Fruit fly (Drosophila melanogaster) whole organism, embryonic: ENCODE measurements around the gene Reg-2.

Experiments used
- CG10431 ChIP-seq: fragments of 200-800 bp; sonication (Bioruptor generic); optimal IDR thresholded peaks from 3 replicates; lab custom pipeline; 2018; ENCODE audit warnings: missing biosample characterization, mild to moderate bottlenecking, missing genetic modification characterization
- CG11247 ChIP-seq: fragments of 200-800 bp; sonication (Bioruptor generic); IDR thresholded peaks from 2 replicates; pipeline ENCODE4 v1.3.6; 2022; ENCODE audit warnings: missing biosample characterization, missing genetic modification characterization
- CG14014 ChIP-seq: fragments of 200-800 bp; sonication (Bioruptor generic); IDR thresholded peaks from 2 replicates; pipeline ENCODE4 v1.3.6; 2022; ENCODE audit warnings: missing biosample characterization, missing genetic modification characterization
- CG15514 ChIP-seq: fragments of 200-800 bp; sonication (Bioruptor generic); optimal IDR thresholded peaks from 3 replicates; lab custom pipeline; 2017; ENCODE audit warnings: missing biosample characterization, missing genetic modification characterization, mild to moderate bottlenecking, moderate library complexity, missing genetic modification reagents
- CG1602 ChIP-seq: fragments of 200-800 bp; sonication (Bioruptor generic); optimal IDR thresholded peaks from 3 replicates; lab custom pipeline; 2016; ENCODE audit warnings: missing biosample characterization, missing genetic modification characterization
- CG17186 ChIP-seq: fragments of 200-800 bp; sonication (Bioruptor generic); optimal IDR thresholded peaks from 3 replicates; lab custom pipeline; 2017; ENCODE audit warnings: missing biosample characterization, missing genetic modification reagents, missing genetic modification characterization
- CG17568 ChIP-seq: fragments of 200-800 bp; sonication (Bioruptor generic); optimal IDR thresholded peaks from 2 replicates; lab custom pipeline; 2018; ENCODE audit warnings: missing biosample characterization, mild to moderate bottlenecking, missing genetic modification characterization, moderate library complexity
- CG18599 ChIP-seq: fragments of 200-800 bp; sonication (Bioruptor generic); optimal IDR thresholded peaks from 3 replicates; lab custom pipeline; 2017; ENCODE audit warnings: missing biosample characterization, missing genetic modification characterization, mild to moderate bottlenecking, moderate library complexity, missing genetic modification reagents
- CG2202 ChIP-seq: fragments of 200-800 bp; sonication (Bioruptor generic); optimal IDR thresholded peaks from 2 replicates; lab custom pipeline; 2018; ENCODE audit warnings: missing biosample characterization, mild to moderate bottlenecking, missing genetic modification characterization
- CG2875 ChIP-seq: fragments of 200-800 bp; sonication (Bioruptor generic); optimal IDR thresholded peaks from 2 replicates; lab custom pipeline; 2017; ENCODE audit warnings: missing biosample characterization, mild to moderate bottlenecking, missing genetic modification characterization, missing genetic modification reagents
- CG2889 ChIP-seq: fragments of 200-800 bp; sonication (Bioruptor generic); IDR thresholded peaks from 3 replicates; pipeline ENCODE4 v1.3.6; 2022; ENCODE audit warnings: missing biosample characterization, missing genetic modification characterization
- CG30403 ChIP-seq: fragments of 200-800 bp; sonication (Bioruptor generic); optimal IDR thresholded peaks from 3 replicates; lab custom pipeline; 2016; ENCODE audit warnings: missing biosample characterization, missing genetic modification characterization
- CG3726 ChIP-seq: fragments of 200-800 bp; sonication (Bioruptor generic); IDR thresholded peaks from 3 replicates; pipeline ENCODE4, ENCODE4 v1.3.6; 2022; ENCODE audit warnings: missing biosample characterization, missing genetic modification characterization
- CG4360 ChIP-seq: fragments of 200-800 bp; sonication (Bioruptor generic); IDR thresholded peaks from 2 replicates; pipeline ENCODE4 v1.3.6; 2022; ENCODE audit warnings: missing biosample characterization, missing genetic modification characterization
- CHES-1-like ChIP-seq: fragments of 200-800 bp; sonication (Bioruptor generic); optimal IDR thresholded peaks from 2 replicates; lab custom pipeline; 2016; ENCODE audit warnings: missing biosample characterization, missing genetic modification characterization
- D19B ChIP-seq: fragments of 200-800 bp; sonication (Bioruptor generic); optimal IDR thresholded peaks from 2 replicates; lab custom pipeline; 2017; ENCODE audit warnings: missing biosample characterization, mild to moderate bottlenecking, missing genetic modification characterization
- Doc3 ChIP-seq: fragments of 200-800 bp; sonication (Bioruptor generic); IDR thresholded peaks from 3 replicates; pipeline ENCODE4 v1.3.6; 2022; ENCODE audit warnings: missing biosample characterization, missing genetic modification characterization; ENCODE audit not compliant: partially characterized antibody
- Fer2 ChIP-seq: fragments of 200-800 bp; sonication (Bioruptor generic); optimal IDR thresholded peaks from 2 replicates; lab custom pipeline; 2018; ENCODE audit warnings: missing biosample characterization, mild to moderate bottlenecking, missing genetic modification characterization, moderate library complexity
- GATAe ChIP-seq: fragments of 200-800 bp; sonication (Bioruptor generic); conservative IDR thresholded peaks from 2 replicates; pipeline ENCODE4 v1.3.6; 2022; ENCODE audit warnings: missing biosample characterization, missing genetic modification characterization
- Gsc ChIP-seq: fragments of 200-800 bp; sonication (Bioruptor generic); IDR thresholded peaks from 2 replicates; pipeline ENCODE4 v1.3.6; 2022; ENCODE audit warnings: missing biosample characterization, missing genetic modification characterization
- Hey ChIP-seq: fragments of 200-800 bp; sonication (Bioruptor generic); optimal IDR thresholded peaks from 3 replicates; lab custom pipeline; 2018; ENCODE audit warnings: missing biosample characterization, mild to moderate bottlenecking, missing genetic modification characterization
- Lpt ChIP-seq: fragments of >200 bp; optimal IDR thresholded peaks from 2 replicates; lab custom pipeline; 2018; ENCODE audit warnings: missing biosample characterization, missing genetic modification characterization
- MTF-1 ChIP-seq: fragments of 200-800 bp; sonication (Bioruptor generic); optimal IDR thresholded peaks from 2 replicates; lab custom pipeline; 2018; ENCODE audit warnings: missing biosample characterization, mild to moderate bottlenecking, missing genetic modification characterization, borderline replicate concordance
- Meics ChIP-seq: fragments of 200-800 bp; sonication (Bioruptor generic); optimal IDR thresholded peaks from 2 replicates; lab custom pipeline; 2017; ENCODE audit warnings: missing biosample characterization, mild to moderate bottlenecking, missing genetic modification characterization
- Poxn ChIP-seq: fragments of 200-800 bp; sonication (Bioruptor generic); IDR thresholded peaks from 2 replicates; pipeline ENCODE4 v1.3.6; 2022; ENCODE audit warnings: missing biosample characterization, missing genetic modification characterization
- Usf ChIP-seq: fragments of 200-800 bp; sonication (Bioruptor generic); optimal IDR thresholded peaks from 2 replicates; lab custom pipeline; 2017; ENCODE audit warnings: missing genotype, missing biosample characterization, missing genetic modification characterization
- Xbp1 ChIP-seq: fragments of 200-800 bp; sonication (Bioruptor generic); optimal IDR thresholded peaks from 3 replicates; lab custom pipeline; 2016; ENCODE audit warnings: missing biosample characterization, mild to moderate bottlenecking, missing genetic modification characterization
- Xrp1 ChIP-seq: fragments of 200-800 bp; sonication (Bioruptor generic); IDR thresholded peaks from 2 replicates; pipeline ENCODE4 v1.3.6; 2022; ENCODE audit warnings: missing biosample characterization, missing genetic modification characterization
- chif ChIP-seq, 2 experiments: fragments of 200-800 bp; sonication (Bioruptor generic); optimal IDR thresholded peaks; 3 replicates each; lab custom pipeline; 2016; ENCODE audit warnings: missing biosample characterization in 2 of 2, missing genetic modification characterization in 2 of 2
- chinmo ChIP-seq: fragments of 200-800 bp; sonication (Bioruptor generic); IDR thresholded peaks from 4 replicates; pipeline ENCODE4 v1.3.6; 2022; ENCODE audit warnings: missing biosample characterization, missing genetic modification characterization; ENCODE audit not compliant: partially characterized antibody
- dmrt99B ChIP-seq: fragments of 200-800 bp; sonication (Bioruptor generic); optimal IDR thresholded peaks from 2 replicates; lab custom pipeline; 2018; ENCODE audit warnings: missing biosample characterization, mild to moderate bottlenecking, missing genetic modification characterization, moderate library complexity
- en ChIP-seq: fragments of 200-800 bp; sonication (Bioruptor generic); optimal IDR thresholded peaks from 2 replicates; lab custom pipeline; 2016; ENCODE audit warnings: missing biosample characterization, missing genetic modification characterization
- esg ChIP-seq: fragments of 200-800 bp; sonication (Bioruptor generic); conservative IDR thresholded peaks from 2 replicates; pipeline ENCODE4 v1.3.6; 2022; ENCODE audit warnings: missing biosample characterization, missing genetic modification characterization
- eve ChIP-seq, 2 experiments: fragments of >200 bp; optimal IDR thresholded peaks; 2 replicates each; lab custom pipeline; 2017; ENCODE audit warnings: missing biosample characterization in 2 of 2, missing genetic modification characterization in 2 of 2
- ewg ChIP-seq: fragments of 200-800 bp; sonication (Bioruptor generic); optimal IDR thresholded peaks from 3 replicates; lab custom pipeline; 2017; ENCODE audit warnings: mild to moderate bottlenecking, missing biosample characterization, missing genetic modification reagents, missing genetic modification characterization
- exex ChIP-seq: fragments of 200-800 bp; sonication (Bioruptor generic); optimal IDR thresholded peaks from 4 replicates; lab custom pipeline; 2018; ENCODE audit warnings: missing biosample characterization, mild to moderate bottlenecking, missing genetic modification characterization, moderate library complexity
- gem ChIP-seq: fragments of 200-800 bp; sonication (Bioruptor generic); optimal IDR thresholded peaks from 2 replicates; lab custom pipeline; 2019; ENCODE audit warnings: missing biosample characterization, mild to moderate bottlenecking, missing genetic modification characterization, moderate library complexity
- h ChIP-seq: fragments of >200 bp; optimal IDR thresholded peaks from 2 replicates; lab custom pipeline; 2017
- pros ChIP-seq: fragments of 200-800 bp; sonication (Bioruptor generic); optimal IDR thresholded peaks from 3 replicates; lab custom pipeline; 2019; ENCODE audit warnings: missing biosample characterization, mild to moderate bottlenecking, missing genetic modification characterization, moderate library complexity
- ro ChIP-seq: fragments of 200-800 bp; sonication (Bioruptor generic); IDR thresholded peaks from 2 replicates; pipeline ENCODE4 v1.3.6; 2022; ENCODE audit warnings: missing biosample characterization, missing genetic modification characterization
- salm ChIP-seq: fragments of 200-800 bp; sonication (Bioruptor generic); optimal IDR thresholded peaks from 2 replicates; lab custom pipeline; 2018; ENCODE audit warnings: missing biosample characterization, mild to moderate bottlenecking, missing genetic modification characterization
- sc ChIP-seq, 3 experiments: fragments of >200 bp in 2 of 3; fragments of 200-800 bp in 1 of 3; sonication (Bioruptor generic) in 1 of 3; optimal IDR thresholded peaks; 2 replicates in 2 of 3; 3 replicates in 1 of 3; lab custom pipeline; 2017; ENCODE audit warnings: mild to moderate bottlenecking in 1 of 3, missing biosample characterization in 1 of 3, missing genetic modification characterization in 1 of 3, missing genetic modification reagents in 1 of 3
- seq ChIP-seq: fragments of 200-800 bp; sonication (Bioruptor generic); IDR thresholded peaks from 2 replicates; pipeline ENCODE4 v1.3.6; 2022; ENCODE audit warnings: missing biosample characterization, missing genetic modification characterization
- sug ChIP-seq: fragments of 200-800 bp; optimal IDR thresholded peaks from 2 replicates; lab custom pipeline; 2019; ENCODE audit warnings: missing biosample characterization, mild to moderate bottlenecking, missing genetic modification characterization, moderate library complexity
- yki ChIP-seq: fragments of >200 bp; optimal IDR thresholded peaks from 3 replicates; lab custom pipeline; 2018
- zfh1 ChIP-seq: fragments of 200-800 bp; sonication (Bioruptor generic); IDR thresholded peaks from 3 replicates; pipeline ENCODE4 v1.3.6; 2022; ENCODE audit warnings: missing biosample characterization, missing genetic modification characterization
- zfh2 ChIP-seq: fragments of 200-800 bp; sonication (Bioruptor generic); optimal IDR thresholded peaks from 2 replicates; lab custom pipeline; 2016; ENCODE audit warnings: missing biosample characterization, missing genetic modification characterization

The Reg-2 gene

DNA sequence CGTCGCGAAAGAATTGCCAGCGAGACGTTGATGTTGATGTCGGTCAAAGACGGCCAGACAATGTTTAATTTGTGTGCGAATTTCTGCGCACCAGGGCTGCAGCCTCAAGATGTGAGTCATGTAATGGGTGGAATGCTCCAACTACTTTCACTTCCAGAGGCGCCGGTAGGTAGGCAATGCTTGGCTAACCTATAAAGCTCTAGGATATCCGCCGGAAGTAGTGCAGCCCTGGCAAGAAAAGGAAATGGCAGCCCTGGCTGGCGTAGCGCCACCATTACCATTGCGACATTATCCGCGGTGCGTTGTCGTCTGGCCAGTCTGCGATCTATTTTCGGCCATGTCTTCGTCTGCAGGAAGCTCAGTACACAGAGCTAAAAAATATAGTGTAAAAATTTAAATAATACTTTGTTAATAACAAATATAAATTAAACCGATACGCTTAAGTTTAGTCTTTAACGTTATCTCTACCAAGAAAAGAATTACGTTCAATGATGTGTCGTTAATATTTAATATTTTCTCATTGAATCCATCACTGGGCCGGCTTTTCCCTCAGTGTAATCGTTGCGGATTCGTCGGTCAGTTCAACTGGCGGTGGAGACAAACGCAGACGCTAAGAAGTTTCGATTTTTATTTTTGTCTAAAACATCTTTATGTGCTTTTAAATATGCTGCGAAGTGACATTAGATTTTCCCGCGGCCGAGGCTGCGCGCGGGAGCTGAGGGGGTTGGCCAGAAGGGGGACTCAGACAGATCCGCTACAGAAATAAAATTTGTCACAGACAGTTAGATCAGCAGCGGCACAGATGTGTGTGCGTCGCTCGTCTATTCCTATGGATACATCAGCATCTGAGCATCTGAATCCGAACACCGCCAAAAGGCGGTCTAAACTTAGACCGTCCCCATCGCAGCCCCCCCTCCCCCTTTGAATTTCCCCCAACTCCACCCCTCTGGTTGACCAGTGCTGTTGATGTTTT, 5.6 kb upstream of the Reg-2 start (continued):
- TF ChIP-seq Doc3 (GFP tag; lab: Robert Waterston, UW) (no peak), CG17568 (GFP tag; lab: Kevin White, UChicago) (peak; percentile 54), sug (peak; percentile 72), Meics (GFP tag; lab: Kevin White, UChicago) (peak; percentile 84), Usf (peak; percentile 53), CG30403 (GFP tag; lab: Kevin White, UChicago) (peak; percentile 61), CG15514 (GFP tag; lab: Kevin White, UChicago) (peak; percentile 56), Hey (tag; lab: Kevin White, UChicago) (peak; percentile 71), eve (GFP tag; optimal IDR thresholded peaks at IDR 0.05; lab: Kevin White, UChicago) (peak in 1 of 2 experiments; percentile 29), Xbp1 (GFP tag; lab: Kevin White, UChicago) (peak; percentile 60), Xrp1 (GFP tag; lab: Robert Waterston, UW) (peak; percentile 51; the same call in 1 of the 2 replicates), ewg (GFP tag; lab: Kevin White, UChicago) (peak; percentile 61), chinmo (GFP tag; lab: Robert Waterston, UW) (no peak), zfh2 (GFP tag; lab: Kevin White, UChicago) (peak; percentile 74), zfh1 (peak; percentile 78), CG2875 (GFP tag; lab: Kevin White, UChicago) (peak; percentile 63), Gsc (no peak), sc (optimal IDR thresholded peaks at IDR 0.05; lab: Kevin White, UChicago) (no peak), sc (GFP tag; optimal IDR thresholded peaks at IDR 0.05; lab: Kevin White, UChicago) (peak; percentile 21), CG14014 (GFP tag; lab: Robert Waterston, UW) (peak; percentile 80), Lpt (GFP tag; lab: Kevin White, UChicago) (no peak), Poxn (GFP tag; lab: Robert Waterston, UW) (0 out of 2 replicates have a peak, but pooled peaks have one; percentile 36), dmrt99B (peak; percentile 68), seq (GFP tag; lab: Robert Waterston, UW) (peak; percentile 83), esg (GFP tag; lab: Robert Waterston, UW) (peak; percentile 60; the same call in 1 of the 2 replicates), CG10431 (GFP tag; lab: Kevin White, UChicago) (peak; percentile 45), CG2202 (tag; lab: Kevin White, UChicago) (no peak), h (no peak), D19B (GFP tag; lab: Kevin White, UChicago) (peak; percentile 42), pros (GFP tag; lab: Kevin White, UChicago) (no peak), Fer2 (peak; percentile 39), gem (peak; percentile 60), en (GFP tag; lab: Kevin White, UChicago) (peak; percentile 55), GATAe (GFP tag; lab: Robert Waterston, UW) (peak; percentile 34; the same call in 1 of the 2 replicates), CG1602 (GFP tag; lab: Kevin White, UChicago) (no peak), CG11247 (peak; percentile 76), CG17186 (GFP tag; lab: Kevin White, UChicago) (peak; percentile 25), CG18599 (GFP tag; lab: Kevin White, UChicago) (peak; percentile 77), CG4360 (GFP tag; lab: Robert Waterston, UW) (no peak), exex (peak; percentile 17), chif (GFP tag; optimal IDR thresholded peaks at IDR 0.05; lab: Kevin White, UChicago) (peak in 1 of 2 experiments; percentile 21), MTF-1 (GFP tag; lab: Kevin White, UChicago) (peak; percentile 78), CG3726 (GFP tag; lab: Robert Waterston, UW) (peak; percentile 67; the same call in 1 of the 3 replicates), CHES-1-like (GFP tag; lab: Kevin White, UChicago) (peak; percentile 39), yki (no peak), ro (0 out of 2 replicates have a peak, but pooled peaks have one; percentile 5), CG2889 (GFP tag; lab: Robert Waterston, UW) (peak; percentile 37; the same call in 1 of the 3 replicates), salm (no peak)
